Worm (Caenorhabditis elegans): ENCODE data around the gene K08H2.3.
A peak's percentile ranks its signal among the peaks of the same experiment; 100 is the strongest.

The K08H2.3 gene

ce11 chrX:13238197-13238596 is 995 bp downstream of the K08H2.3 start, which contains the start of gene K08H2.4:
Gene K08H2.4 (plus strand): TSS chrX:13238497.
- TF ChIP-seq daf-8 (GFP tag; IDR thresholded peaks at IDR 0.05) (no peak), madf-9 (GFP tag; conservative IDR thresholded peaks at IDR 0.05) (no peak), mxl-3 (GFP tag; optimal IDR thresholded peaks at IDR 0.05) (no peak), lin-38 (GFP tag; IDR thresholded peaks at IDR 0.05) (no peak), dpl-1 (GFP tag; optimal IDR thresholded peaks at IDR 0.05) (no peak), F26F4.8 (GFP tag; conservative IDR thresholded peaks at IDR 0.05) (no peak), T26A8.4 (GFP tag; IDR thresholded peaks at IDR 0.05) (no peak)

- TF ChIP-seq madf-5 (GFP tag; IDR thresholded peaks at IDR 0.05) = no peak
- no peak for TF ChIP-seq lin-15B (tag; optimal IDR thresholded peaks at IDR 0.05)
- no peak for TF ChIP-seq mdt-29 (GFP tag; IDR thresholded peaks at IDR 0.05)
- TF ChIP-seq nhr-6 (tag; optimal IDR thresholded peaks at IDR 0.05) = no peak
- TF ChIP-seq vab-7 (GFP tag; IDR thresholded peaks at IDR 0.05) = no peak
- no peak for TF ChIP-seq mep-1 (tag; optimal IDR thresholded peaks at IDR 0.05)
- TF ChIP-seq nhr-102 (tag; optimal IDR thresholded peaks at IDR 0.05) = no peak
- TF ChIP-seq egl-27 (tag; optimal IDR thresholded peaks at IDR 0.05) = no peak
- no peak for TF ChIP-seq skn-1 (tag; optimal IDR thresholded peaks at IDR 0.05)
- no peak for TF ChIP-seq nhr-237 (tag; optimal IDR thresholded peaks at IDR 0.05)
- no peak for TF ChIP-seq lin-29 (GFP tag; IDR thresholded peaks at IDR 0.05)
- no peak for TF ChIP-seq ctbp-1 (GFP tag; IDR thresholded peaks at IDR 0.05)
- no peak for TF ChIP-seq nhr-11 (tag; optimal IDR thresholded peaks at IDR 0.05)
- no peak for TF ChIP-seq F10B5.3 (tag; optimal IDR thresholded peaks at IDR 0.05)
- TF ChIP-seq arid-1 (GFP tag; conservative IDR thresholded peaks at IDR 0.05) = no peak
Measured at ce11 chrX:13242231-13242630, 5.0 kb downstream of the K08H2.3 start, which contains the start of gene K08H2.5. Gene K08H2.5 (minus strand): TSS chrX:13242331.

- TF ChIP-seq dmd-9 (GFP tag; IDR thresholded peaks at IDR 0.05) (no peak), daf-16 (GFP tag; optimal IDR thresholded peaks at IDR 0.05) (no peak), daf-16 (tag; optimal IDR thresholded peaks at IDR 0.05) (no peak), attf-4 (tag; optimal IDR thresholded peaks at IDR 0.05) (no peak)
Measured at ce11 chrX:13245090-13245489, 7.9 kb downstream of the K08H2.3 start, which contains the start of gene hpl-1. Gene hpl-1 (plus strand): TSS chrX:13245390.

- TF ChIP-seq mdl-1 (tag; optimal IDR thresholded peaks at IDR 0.05) (peak in 1 of 2 experiments; percentile 45), ztf-11 (tag; optimal IDR thresholded peaks at IDR 0.05) (no peak), unc-62 (GFP tag; optimal IDR thresholded peaks at IDR 0.05 in 1 of 2) (peak in 1 of 2 experiments; percentile 3), unc-62 (tag; optimal IDR thresholded peaks at IDR 0.05) (no peak), ces-1 (GFP tag; optimal IDR thresholded peaks at IDR 0.05) (peak; percentile 85), gei-8 (GFP tag; optimal IDR thresholded peaks at IDR 0.05) (no peak), hlh-11 (tag; optimal IDR thresholded peaks at IDR 0.05) (peak; percentile 33), lim-7 (GFP tag; IDR thresholded peaks at IDR 0.05) (no peak), lin-29 (GFP tag; IDR thresholded peaks at IDR 0.05) (no peak), T20F7.1 (GFP tag; optimal IDR thresholded peaks at IDR 0.05) (peak; percentile 29), dve-1 (tag; optimal IDR thresholded peaks at IDR 0.05; ENCODE audit: insufficient read depth) (peak; percentile 67), hlh-30 (tag; optimal IDR thresholded peaks at IDR 0.05; ENCODE audit: insufficient read depth) (peak; percentile 71), tra-1 (GFP tag; IDR thresholded peaks at IDR 0.05) (no peak), nhr-28 (tag; optimal IDR thresholded peaks at IDR 0.05) (peak; percentile 82), skn-1 (tag; optimal IDR thresholded peaks at IDR 0.05) (no peak), nhr-10 (tag; optimal IDR thresholded peaks at IDR 0.05) (no peak), dmd-6 (GFP tag; IDR thresholded peaks at IDR 0.05) (peak; percentile 52)
Measured at ce11 chrX:13246668-13247358, 9.6 kb downstream of the K08H2.3 start.
